Fruit fly (Drosophila melanogaster) whole organism, embryonic: ENCODE measurements around the gene NC2beta.

Source experiments
- CG10543 ChIP-seq: fragments of 200-800 bp; sonication (Bioruptor generic); optimal IDR thresholded peaks from 3 replicates; lab custom pipeline; 2017; ENCODE audit warnings: missing biosample characterization, mild to moderate bottlenecking, missing genetic modification characterization, moderate library complexity
- CG11504 ChIP-seq: fragments of 200-800 bp; sonication (Bioruptor generic); optimal IDR thresholded peaks from 3 replicates; lab custom pipeline; 2019; ENCODE audit warnings: missing biosample characterization, mild to moderate bottlenecking, missing genetic modification characterization, moderate library complexity
- CG11560 ChIP-seq: fragments of 200-800 bp; sonication (Bioruptor generic); IDR thresholded peaks from 3 replicates; pipeline ENCODE4 v1.3.6; 2022; ENCODE audit warnings: missing biosample characterization, missing genetic modification characterization
- CG12104 ChIP-seq: fragments of 200-800 bp; sonication (Bioruptor generic); optimal IDR thresholded peaks from 3 replicates; lab custom pipeline; 2016; ENCODE audit warnings: missing biosample characterization, missing genetic modification characterization
- CG12391 ChIP-seq: fragments of 200-800 bp; sonication (Bioruptor generic); optimal IDR thresholded peaks from 3 replicates; lab custom pipeline; 2018; ENCODE audit warnings: missing biosample characterization, mild to moderate bottlenecking, missing genetic modification characterization, moderate library complexity
- CG13424 ChIP-seq: fragments of 200-800 bp; sonication (Bioruptor generic); optimal IDR thresholded peaks from 2 replicates; lab custom pipeline; 2019; ENCODE audit warnings: missing biosample characterization, mild to moderate bottlenecking, missing genetic modification characterization, moderate library complexity
- CG16813 ChIP-seq: fragments of 200-800 bp; sonication (Bioruptor generic); IDR thresholded peaks from 3 replicates; pipeline ENCODE4 v1.3.6; 2022; ENCODE audit warnings: missing biosample characterization, missing genetic modification characterization; ENCODE audit not compliant: partially characterized antibody
- CG1792 ChIP-seq: fragments of 200-800 bp; sonication (Bioruptor generic); optimal IDR thresholded peaks from 2 replicates; lab custom pipeline; 2016; ENCODE audit warnings: missing biosample characterization, missing genetic modification characterization
- CG18262 ChIP-seq: fragments of 200-800 bp; optimal IDR thresholded peaks from 3 replicates; lab custom pipeline; 2019; ENCODE audit warnings: missing biosample characterization, mild to moderate bottlenecking, missing genetic modification characterization, moderate library complexity
- CG2199 ChIP-seq: fragments of 200-800 bp; sonication (Bioruptor generic); IDR thresholded peaks from 3 replicates; pipeline ENCODE4 v1.3.6; 2022; ENCODE audit warnings: missing biosample characterization, missing genetic modification characterization
- CG30020 ChIP-seq: fragments of 200-800 bp; optimal IDR thresholded peaks from 2 replicates; lab custom pipeline; 2019; ENCODE audit warnings: missing biosample characterization, mild to moderate bottlenecking, missing genetic modification characterization, moderate library complexity
- CG30403 ChIP-seq: fragments of 200-800 bp; sonication (Bioruptor generic); optimal IDR thresholded peaks from 3 replicates; lab custom pipeline; 2016; ENCODE audit warnings: missing biosample characterization, missing genetic modification characterization
- CG6689 ChIP-seq: fragments of 200-800 bp; sonication (Bioruptor generic); IDR thresholded peaks from 2 replicates; pipeline ENCODE4 v1.3.6; 2022; ENCODE audit warnings: missing biosample characterization, missing genetic modification characterization
- CG6791 ChIP-seq: fragments of 200-800 bp; sonication (Bioruptor generic); IDR thresholded peaks from 3 replicates; pipeline ENCODE4 v1.3.6; 2022; ENCODE audit warnings: missing biosample characterization, missing genetic modification characterization; ENCODE audit not compliant: partially characterized antibody
- CG7839 ChIP-seq: fragments of 200-800 bp; sonication (Bioruptor generic); optimal IDR thresholded peaks from 3 replicates; lab custom pipeline; 2018; ENCODE audit warnings: missing biosample characterization, mild to moderate bottlenecking, missing genetic modification characterization, moderate library complexity
- CG8089 ChIP-seq: fragments of 200-800 bp; sonication (Bioruptor generic); optimal IDR thresholded peaks from 3 replicates; lab custom pipeline; 2016; ENCODE audit warnings: missing biosample characterization, missing genetic modification characterization
- CHES-1-like ChIP-seq: fragments of 200-800 bp; sonication (Bioruptor generic); optimal IDR thresholded peaks from 2 replicates; lab custom pipeline; 2016; ENCODE audit warnings: missing biosample characterization, missing genetic modification characterization
- Dbx ChIP-seq: fragments of 200-800 bp; sonication (Bioruptor generic); IDR thresholded peaks from 3 replicates; pipeline ENCODE4 v1.3.6; 2022; ENCODE audit warnings: missing biosample characterization, missing genetic modification characterization
- Ets65A ChIP-seq: fragments of 200-800 bp; sonication (Bioruptor generic); peaks from one replicate; lab custom pipeline; 2016; ENCODE audit warnings: missing biosample characterization, missing genetic modification characterization
- Fer1 ChIP-seq: fragments of 200-800 bp; sonication (Bioruptor generic); optimal IDR thresholded peaks from 2 replicates; lab custom pipeline; 2017; ENCODE audit warnings: missing biosample characterization, mild to moderate bottlenecking, missing genetic modification characterization
- Hand ChIP-seq: fragments of 200-800 bp; sonication (Bioruptor generic); optimal IDR thresholded peaks from 2 replicates; lab custom pipeline; 2017; ENCODE audit warnings: mild to moderate bottlenecking, missing biosample characterization, missing genetic modification reagents, missing genetic modification characterization
- Lpt ChIP-seq: fragments of >200 bp; optimal IDR thresholded peaks from 2 replicates; lab custom pipeline; 2018; ENCODE audit warnings: missing biosample characterization, missing genetic modification characterization
- NC2β ChIP-seq: fragments of 200-800 bp; sonication (Bioruptor generic); optimal IDR thresholded peaks from 2 replicates; lab custom pipeline; 2016; ENCODE audit warnings: missing biosample characterization, missing genetic modification characterization
- Ptx1 ChIP-seq: fragments of 200-800 bp; sonication (Bioruptor generic); IDR thresholded peaks from 2 replicates; pipeline ENCODE4 v1.3.6; 2022; ENCODE audit warnings: missing biosample characterization, missing genetic modification characterization
- Ravus ChIP-seq: fragments of 200-800 bp; sonication (Bioruptor generic); IDR thresholded peaks from 2 replicates; pipeline ENCODE4 v1.3.6; 2022; ENCODE audit warnings: missing biosample characterization, missing genetic modification characterization
- Sox102F ChIP-seq: fragments of 200-800 bp; sonication (Bioruptor generic); optimal IDR thresholded peaks from 2 replicates; lab custom pipeline; 2018; ENCODE audit warnings: missing biosample characterization, mild to moderate bottlenecking, missing genetic modification characterization, moderate library complexity
- Xrp1 ChIP-seq: fragments of 200-800 bp; sonication (Bioruptor generic); IDR thresholded peaks from 2 replicates; pipeline ENCODE4 v1.3.6; 2022; ENCODE audit warnings: missing biosample characterization, missing genetic modification characterization
- br ChIP-seq: fragments of >200 bp; optimal IDR thresholded peaks from 2 replicates; lab custom pipeline; 2017
- btn ChIP-seq: fragments of 200-800 bp; sonication (Bioruptor generic); optimal IDR thresholded peaks from 2 replicates; lab custom pipeline; 2016; ENCODE audit warnings: missing biosample characterization, missing genetic modification characterization
- corto ChIP-seq: fragments of 200-800 bp; sonication (Bioruptor generic); optimal IDR thresholded peaks from 2 replicates; lab custom pipeline; 2016; ENCODE audit warnings: missing biosample characterization, mild to moderate bottlenecking, missing genetic modification characterization, moderate library complexity
- fd96Cb ChIP-seq: fragments of 200-800 bp; sonication (Bioruptor generic); optimal IDR thresholded peaks from 2 replicates; lab custom pipeline; 2018; ENCODE audit warnings: missing biosample characterization, mild to moderate bottlenecking, missing genetic modification characterization, moderate library complexity
- gem ChIP-seq: fragments of 200-800 bp; sonication (Bioruptor generic); optimal IDR thresholded peaks from 2 replicates; lab custom pipeline; 2019; ENCODE audit warnings: missing biosample characterization, mild to moderate bottlenecking, missing genetic modification characterization, moderate library complexity
- grau ChIP-seq: fragments of 200-800 bp; optimal IDR thresholded peaks from 3 replicates; lab custom pipeline; 2019; ENCODE audit warnings: missing biosample characterization, mild to moderate bottlenecking, missing genetic modification characterization, moderate library complexity
- h ChIP-seq: fragments of >200 bp; optimal IDR thresholded peaks from 2 replicates; lab custom pipeline; 2017
- hkb ChIP-seq, 2 experiments: fragments of 200-800 bp in 1 of 2; fragments of >200 bp in 1 of 2; sonication (Bioruptor generic) in 1 of 2; IDR thresholded peaks in 1 of 2; optimal IDR thresholded peaks in 1 of 2; 2 replicates each; pipeline versions ENCODE4 v1.3.6 to Lab custom; 2017 to 2022; ENCODE audit warnings: missing biosample characterization in 1 of 2, missing genetic modification characterization in 1 of 2
- kah ChIP-seq: fragments of 200-800 bp; sonication (Bioruptor generic); optimal IDR thresholded peaks from 2 replicates; lab custom pipeline; 2018; ENCODE audit warnings: missing biosample characterization, mild to moderate bottlenecking, missing genetic modification characterization
- lola ChIP-seq, 3 experiments: fragments of >200 bp in 2 of 3; fragments of 200-800 bp in 1 of 3; sonication (Bioruptor generic) in 1 of 3; optimal IDR thresholded peaks; 2 replicates each; lab custom pipeline; 2017 to 2019; ENCODE audit warnings: missing biosample characterization in 3 of 3, missing genetic modification characterization in 3 of 3, mild to moderate bottlenecking in 1 of 3, moderate library complexity in 1 of 3
- nerfin-2 ChIP-seq: fragments of 200-800 bp; sonication (Bioruptor generic); IDR thresholded peaks from 2 replicates; pipeline ENCODE4 v1.3.6; 2022; ENCODE audit warnings: missing biosample characterization, missing genetic modification characterization; ENCODE audit not compliant: partially characterized antibody
- pb ChIP-seq: fragments of 200-800 bp; sonication (Bioruptor generic); optimal IDR thresholded peaks from 3 replicates; lab custom pipeline; 2016; ENCODE audit warnings: missing biosample characterization, missing genetic modification characterization
- row ChIP-seq: fragments of 200-800 bp; sonication (Bioruptor generic); IDR thresholded peaks from 3 replicates; pipeline ENCODE4 v1.3.6; 2022; ENCODE audit warnings: missing biosample characterization, missing genetic modification characterization
- sens-2 ChIP-seq: fragments of 200-800 bp; sonication (Bioruptor generic); IDR thresholded peaks from 2 replicates; pipeline ENCODE4 v1.3.6; 2022; ENCODE audit warnings: missing biosample characterization, missing genetic modification characterization
- sima ChIP-seq: fragments of 200-800 bp; sonication (Bioruptor generic); optimal IDR thresholded peaks from 2 replicates; lab custom pipeline; 2016; ENCODE audit warnings: missing biosample characterization, missing genetic modification characterization
- sisA ChIP-seq: fragments of 200-800 bp; sonication (Bioruptor generic); IDR thresholded peaks from 2 replicates; pipeline ENCODE4 v1.3.6; 2022; ENCODE audit warnings: missing biosample characterization, missing genetic modification characterization
- sna ChIP-seq: fragments of 200-800 bp; sonication (Bioruptor generic); IDR thresholded peaks from 2 replicates; pipeline ENCODE4 v1.3.6; 2022; ENCODE audit warnings: missing biosample characterization, missing genetic modification characterization; ENCODE audit not compliant: partially characterized antibody
- sob ChIP-seq: fragments of 200-800 bp; sonication (Bioruptor generic); IDR thresholded peaks from 2 replicates; pipeline ENCODE4 v1.3.6; 2022; ENCODE audit warnings: missing biosample characterization, missing genetic modification characterization
- tin ChIP-seq: fragments of 200-800 bp; sonication (Bioruptor generic); optimal IDR thresholded peaks from 3 replicates; lab custom pipeline; 2016; ENCODE audit warnings: missing biosample characterization, missing genetic modification characterization
- tio ChIP-seq: fragments of 200-800 bp; sonication (Bioruptor generic); optimal IDR thresholded peaks from 2 replicates; lab custom pipeline; 2017; ENCODE audit warnings: missing biosample characterization, missing genetic modification characterization, inconsistent platforms
- tll ChIP-seq, 2 experiments: fragments of 200-800 bp in 1 of 2; fragments of >200 bp in 1 of 2; sonication (Bioruptor generic) in 1 of 2; optimal IDR thresholded peaks; 2 replicates each; lab custom pipeline; 2017 to 2019; ENCODE audit warnings: missing biosample characterization in 2 of 2, missing genetic modification characterization in 2 of 2, mild to moderate bottlenecking in 1 of 2, moderate library complexity in 1 of 2

NC2beta gene

dm6 chr2L:14994834-14995506 lies 12.6 kb upstream of the NC2beta start (continued):
- TF ChIP-seq sima (GFP tag; lab: Kevin White, UChicago) = no peak
- peak in 1 of 3 experiments; percentile 8 for TF ChIP-seq lola (GFP tag; optimal IDR thresholded peaks at IDR 0.05; lab: Kevin White, UChicago)
- TF ChIP-seq CG1792 (GFP tag; lab: Kevin White, UChicago) = no peak
- no peak for TF ChIP-seq CG8089 (GFP tag; lab: Kevin White, UChicago)
- peak; percentile 16; the same call in 1 of the 2 replicates for TF ChIP-seq Ptx1
- TF ChIP-seq CG11504 (tag; lab: Kevin White, UChicago) = peak; percentile 68
- no peak for TF ChIP-seq CG6791 (GFP tag; lab: Robert Waterston, UW)
- peak; percentile 10; the same call in 1 of the 2 replicates for TF ChIP-seq Xrp1 (GFP tag; lab: Robert Waterston, UW)
- TF ChIP-seq grau (tag; lab: Kevin White, UChicago) = peak; percentile 32
- TF ChIP-seq fd96Cb (tag; lab: Kevin White, UChicago) = peak; percentile 8
- peak; percentile 14 for TF ChIP-seq CG12104 (GFP tag; lab: Kevin White, UChicago)
- no peak for TF ChIP-seq CG30020 (tag; lab: Kevin White, UChicago)
- TF ChIP-seq sisA (GFP tag; lab: Robert Waterston, UW) = no peak
- peak; percentile 48 for TF ChIP-seq CG7839
- TF ChIP-seq Dbx (GFP tag; lab: Robert Waterston, UW) = no peak
- TF ChIP-seq CG6689 (GFP tag; lab: Robert Waterston, UW) = peak; percentile 32; the same call in 1 of the 2 replicates
- TF ChIP-seq Ets65A (GFP tag; lab: Kevin White, UChicago) = no peak
- no peak for TF ChIP-seq btn (GFP tag; lab: Kevin White, UChicago)
- no peak for TF ChIP-seq Lpt (GFP tag; lab: Kevin White, UChicago)
- peak; percentile 17 for TF ChIP-seq CG18262
- TF ChIP-seq CG12391 (tag; lab: Kevin White, UChicago) = peak; percentile 36
- TF ChIP-seq Fer1 = no peak
- no peak for TF ChIP-seq hkb (optimal IDR thresholded peaks at IDR 0.05; lab: Kevin White, UChicago)
- peak; percentile 7; the same call in 1 of the 2 replicates for TF ChIP-seq hkb (GFP tag; IDR thresholded peaks at IDR 0.05; lab: Robert Waterston, UW)
- TF ChIP-seq CG2199 (GFP tag; lab: Robert Waterston, UW) = no peak
- TF ChIP-seq tin (GFP tag; lab: Kevin White, UChicago) = peak; percentile 20
- TF ChIP-seq row (GFP tag; lab: Robert Waterston, UW) = 0 out of 3 replicates have a peak, but pooled peaks have one; percentile 31
- no peak for TF ChIP-seq sob (GFP tag; lab: Robert Waterston, UW)
- TF ChIP-seq Sox102F = peak; percentile 52
- peak; percentile 69 for TF ChIP-seq gem
- peak; percentile 63 for TF ChIP-seq tio (GFP tag; lab: Kevin White, UChicago)
- peak; percentile 23 for TF ChIP-seq CG13424 (tag; lab: Kevin White, UChicago)
- TF ChIP-seq CG11560 = no peak

dm6 chr2L:14995594-14996463 lies 11.8 kb upstream of the NC2beta start:
- peak; percentile 44 for TF ChIP-seq Hand (GFP tag; lab: Kevin White, UChicago)
- peak; percentile 37 for TF ChIP-seq corto (GFP tag; lab: Kevin White, UChicago)
- peak; percentile 68 for TF ChIP-seq Ravus (GFP tag; lab: Robert Waterston, UW)
- TF ChIP-seq NC2β (GFP tag; lab: Kevin White, UChicago) = peak; percentile 27
- no peak for TF ChIP-seq h
- no peak for TF ChIP-seq tll (GFP tag; optimal IDR thresholded peaks at IDR 0.05; lab: Kevin White, UChicago)
- no peak for TF ChIP-seq br (lab: Kevin White, UChicago)
- TF ChIP-seq CG16813 (GFP tag; lab: Robert Waterston, UW) = no peak
- no peak for TF ChIP-seq nerfin-2
- TF ChIP-seq CHES-1-like (GFP tag; lab: Kevin White, UChicago) = peak; percentile 8
- TF ChIP-seq sna = peak; percentile 56
- peak; percentile 91 for TF ChIP-seq kah
- peak; percentile 91 for TF ChIP-seq CG30403
- TF ChIP-seq sens-2 (GFP tag; lab: Robert Waterston, UW) = peak; percentile 64; the same call in 1 of the 2 replicates
- peak; percentile 61 for TF ChIP-seq pb
- TF ChIP-seq CG10543 (GFP tag; lab: Kevin White, UChicago) = peak; percentile 27
